Worm (Caenorhabditis elegans): ENCODE results near the gene Y41D4A.7.

DNA sequence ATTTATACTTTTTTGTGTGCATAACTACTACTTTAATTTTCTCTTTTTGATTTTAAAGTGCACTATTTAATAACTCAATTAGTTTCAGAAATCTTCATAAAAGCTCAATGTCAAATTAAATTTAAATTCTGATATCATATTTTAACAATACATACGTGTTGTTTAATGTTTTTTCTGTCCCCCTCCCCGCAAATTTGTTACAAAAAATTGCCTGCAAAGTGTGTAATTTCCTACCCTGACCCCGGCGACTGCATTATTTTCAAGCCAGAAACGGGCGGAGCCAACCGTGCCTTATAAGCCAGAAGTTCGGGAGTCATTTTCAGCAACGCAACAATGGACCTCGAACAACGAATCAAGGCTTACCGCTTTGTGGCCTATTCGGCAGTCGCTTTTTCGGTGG, 6.9 kb upstream of the Y41D4A.7 start, which contains the start of gene col-108:
- TF ChIP-seq lin-11 (tag; optimal IDR thresholded peaks at IDR 0.05), result no peak
- no peak for TF ChIP-seq nfya-1 (tag; optimal IDR thresholded peaks at IDR 0.05)
- TF ChIP-seq pros-1 (tag; optimal IDR thresholded peaks at IDR 0.05), result no peak
- TF ChIP-seq T23F11.4 (GFP tag; optimal IDR thresholded peaks at IDR 0.05), result no peak
- TF ChIP-seq unc-86 (tag; optimal IDR thresholded peaks at IDR 0.05), result no peak
- no peak for TF ChIP-seq pag-3 (tag; optimal IDR thresholded peaks at IDR 0.05; ENCODE audit: borderline replicate concordance)
- no peak for TF ChIP-seq hlh-15 (tag; optimal IDR thresholded peaks at IDR 0.05)
- no peak for TF ChIP-seq ama-1 (optimal IDR thresholded peaks at IDR 0.05)
- TF ChIP-seq nhr-232 (tag; optimal IDR thresholded peaks at IDR 0.05), result no peak
- no peak for TF ChIP-seq hlh-13 (GFP tag; optimal IDR thresholded peaks at IDR 0.05)
- TF ChIP-seq ceh-19 (GFP tag; optimal IDR thresholded peaks at IDR 0.05), result no peak

Measured in whole organism, late embryonic.